Worm (Caenorhabditis elegans) whole organism, young adult: Measurements from ENCODE around the gene C34E7.3.
A peak's percentile ranks its signal among the peaks of the same experiment; 100 is the strongest.

Source experiments
- C17E4.6 ChIP-seq: fragments of 200-800 bp; sonication (Bioruptor generic); IDR thresholded peaks from 2 replicates; pipeline ENCODE4 v1.3.6; 2022; ENCODE audit warnings: missing genetic modification reagents, missing genetic modification characterization, missing compliant biosample characterization
- F33H1.4 ChIP-seq: fragments of 200-800 bp; sonication (Bioruptor generic); IDR thresholded peaks from 2 replicates; pipeline ENCODE4 v1.3.6; 2022; ENCODE audit warnings: missing genetic modification reagents, missing genetic modification characterization, missing compliant biosample characterization
- F52B5.7 ChIP-seq: sonication (generic microtip); optimal IDR thresholded peaks from 2 replicates; lab custom pipeline; 2016; ENCODE audit warnings: mild to moderate bottlenecking, missing genetic modification characterization, missing compliant biosample characterization
- T07F8.4 ChIP-seq: sonication (generic microtip); optimal IDR thresholded peaks from 2 replicates; lab custom pipeline; 2016; ENCODE audit warnings: mild to moderate bottlenecking, missing genetic modification characterization, moderate library complexity, missing compliant biosample characterization
- Y79H2A.3 ChIP-seq: fragments of 200-800 bp; sonication (Bioruptor generic); conservative IDR thresholded peaks from 2 replicates; pipeline ENCODE4 v1.3.6; 2022; ENCODE audit warnings: missing genetic modification reagents, missing genetic modification characterization, missing compliant biosample characterization
- akir-1 ChIP-seq: fragments of 200-800 bp; sonication (Bioruptor generic); optimal IDR thresholded peaks from 2 replicates; lab custom pipeline; 2018; ENCODE audit warnings: mild to moderate bottlenecking, missing genetic modification characterization, moderate library complexity, missing compliant biosample characterization
- ama-1 ChIP-seq, 3 experiments: fragments of 150-350 bp in 1 of 3; sonication (generic microtip) in 2 of 3; optimal IDR thresholded peaks; 2 replicates each; lab custom pipeline; 2014 to 2018; ENCODE audit warnings: missing biosample characterization in 2 of 3, missing genetic modification characterization in 2 of 3, missing genetic modification reagents in 2 of 3
- aptf-3 ChIP-seq: fragments of 200-800 bp; sonication (Bioruptor generic); IDR thresholded peaks from 2 replicates; pipeline ENCODE4 v1.3.6; 2022; ENCODE audit warnings: missing genetic modification characterization, missing compliant biosample characterization
- attf-5 ChIP-seq: fragments of 200-800 bp; sonication (Bioruptor generic); optimal IDR thresholded peaks from 2 replicates; lab custom pipeline; 2018; ENCODE audit warnings: mild to moderate bottlenecking, missing genetic modification characterization, missing compliant biosample characterization
- bed-2 ChIP-seq: fragments of 200-800 bp; sonication (Bioruptor generic); IDR thresholded peaks from 2 replicates; pipeline ENCODE4 v1.3.6; 2022; ENCODE audit warnings: missing genetic modification reagents, missing genetic modification characterization, missing compliant biosample characterization
- dox-1 ChIP-seq: fragments of 200-800 bp; sonication (Bioruptor generic); IDR thresholded peaks from 2 replicates; pipeline ENCODE4 v1.3.6; 2022; ENCODE audit warnings: missing genetic modification reagents, missing genetic modification characterization, missing compliant biosample characterization
- dpff-1 ChIP-seq: sonication (generic microtip); optimal IDR thresholded peaks from 2 replicates; lab custom pipeline; 2017; ENCODE audit warnings: mild to moderate bottlenecking, missing genetic modification characterization, missing compliant biosample characterization
- egl-44 ChIP-seq: fragments of 200-800 bp; sonication (Bioruptor generic); IDR thresholded peaks from 2 replicates; pipeline ENCODE4 v1.3.6; 2022; ENCODE audit warnings: missing genetic modification reagents, missing genetic modification characterization, missing compliant biosample characterization
- hsf-1 ChIP-seq: fragments of 200-800 bp; sonication (Bioruptor generic); IDR thresholded peaks from 2 replicates; pipeline ENCODE4 v1.3.6; 2022; ENCODE audit warnings: missing genetic modification reagents, missing genetic modification characterization, missing compliant biosample characterization
- let-607 ChIP-seq, 2 experiments: fragments of 200-800 bp in 1 of 2; sonication (Bioruptor generic) in 1 of 2; sonication (generic microtip) in 1 of 2; optimal IDR thresholded peaks; 2 replicates each; lab custom pipeline; 2016 to 2018; ENCODE audit warnings: mild to moderate bottlenecking in 2 of 2, missing compliant biosample characterization in 2 of 2, missing genetic modification characterization in 2 of 2, moderate library complexity in 2 of 2, missing genotype in 1 of 2
- lir-1 ChIP-seq: fragments of 200-800 bp; sonication (Bioruptor generic); conservative IDR thresholded peaks from 2 replicates; pipeline ENCODE4 v1.3.6; 2022; ENCODE audit warnings: missing genetic modification reagents, missing genetic modification characterization, missing compliant biosample characterization
- madf-3 ChIP-seq: fragments of 200-800 bp; sonication (Bioruptor generic); IDR thresholded peaks from 2 replicates; pipeline ENCODE4 v1.3.6; 2022; ENCODE audit warnings: missing genetic modification reagents, missing genetic modification characterization, missing compliant biosample characterization
- nfya-1 ChIP-seq: sonication (generic microtip); optimal IDR thresholded peaks from 2 replicates; lab custom pipeline; 2017; ENCODE audit warnings: antibody characterized with exemption, missing compliant biosample characterization, missing genetic modification characterization, borderline replicate concordance; ENCODE audit not compliant: insufficient read depth
- nhr-120 ChIP-seq: fragments of 200-800 bp; sonication (Bioruptor generic); IDR thresholded peaks from 2 replicates; pipeline ENCODE4 v1.3.6; 2022; ENCODE audit warnings: missing genetic modification characterization, missing compliant biosample characterization
- nhr-80 ChIP-seq: sonication (generic microtip); optimal IDR thresholded peaks from 2 replicates; lab custom pipeline; 2016; ENCODE audit warnings: missing genetic modification characterization, missing compliant biosample characterization
- tlf-1 ChIP-seq: fragments of 200-800 bp; sonication (Bioruptor generic); optimal IDR thresholded peaks from 2 replicates; lab custom pipeline; 2018; ENCODE audit warnings: mild to moderate bottlenecking, missing genetic modification characterization, missing compliant biosample characterization
- unc-62 ChIP-seq: fragments of 150-350 bp; optimal IDR thresholded peaks from 2 replicates; lab custom pipeline; 2014; ENCODE audit warnings: missing biosample characterization, missing genetic modification reagents, missing genetic modification characterization
- ztf-22 ChIP-seq: fragments of 200-800 bp; sonication (Bioruptor generic); optimal IDR thresholded peaks from 2 replicates; lab custom pipeline; 2018; ENCODE audit warnings: mild to moderate bottlenecking, missing genetic modification characterization, moderate library complexity, missing compliant biosample characterization

Gene C34E7.3

ce11 chrX:12977451-12977850, 47.4 kb downstream of the C34E7.3 start, which contains the start of gene F11C1.9:
Gene F11C1.9, minus strand, starts transcription at chrX:12977551.
- no peak for TF ChIP-seq hsf-1 (GFP tag; lab: Robert Waterston, UW)
- no peak for TF ChIP-seq Y79H2A.3 (GFP tag; lab: Robert Waterston, UW)
- TF ChIP-seq ama-1 (optimal IDR thresholded peaks at IDR 0.05; lab: Kevin White, UChicago): no peak
- TF ChIP-seq ama-1 (GFP tag; optimal IDR thresholded peaks at IDR 0.05; lab: Kevin White, UChicago): no peak
- TF ChIP-seq F33H1.4: no peak
- no peak for TF ChIP-seq ztf-22
- TF ChIP-seq attf-5 (GFP tag; lab: Kevin White, UChicago): no peak
- no peak for TF ChIP-seq let-607 (tag; optimal IDR thresholded peaks at IDR 0.05; lab: Kevin White, UChicago)
- no peak for TF ChIP-seq C17E4.6 (GFP tag; lab: Robert Waterston, UW)
- TF ChIP-seq bed-2: no peak
- no peak for TF ChIP-seq nfya-1
- TF ChIP-seq dpff-1 (tag; lab: Kevin White, UChicago): no peak
- TF ChIP-seq nhr-120: no peak
- no peak for TF ChIP-seq akir-1
- no peak for TF ChIP-seq unc-62 (GFP tag; lab: Kevin White, UChicago)
- no peak for TF ChIP-seq tlf-1 (GFP tag; lab: Kevin White, UChicago)
- TF ChIP-seq F52B5.7 (tag; lab: Kevin White, UChicago): no peak
- TF ChIP-seq, all 124 proteins: peak for 0

ce11 chrX:12978569-12978968, 48.5 kb downstream of the C34E7.3 start:
- TF ChIP-seq madf-3 (no peak), aptf-3 (0 out of 2 replicates have a peak, but pooled peaks have one; percentile 25), egl-44 (GFP tag; lab: Robert Waterston, UW) (no peak), ztf-22 (no peak)
- TF ChIP-seq, all 124 proteins: peak for 1

ce11 chrX:12979747-12980146, 49.7 kb downstream of the C34E7.3 start:
- no peak for TF ChIP-seq lir-1 (GFP tag; lab: Robert Waterston, UW)
- peak; percentile 25 for TF ChIP-seq nhr-80 (tag; lab: Kevin White, UChicago)

DNA sequence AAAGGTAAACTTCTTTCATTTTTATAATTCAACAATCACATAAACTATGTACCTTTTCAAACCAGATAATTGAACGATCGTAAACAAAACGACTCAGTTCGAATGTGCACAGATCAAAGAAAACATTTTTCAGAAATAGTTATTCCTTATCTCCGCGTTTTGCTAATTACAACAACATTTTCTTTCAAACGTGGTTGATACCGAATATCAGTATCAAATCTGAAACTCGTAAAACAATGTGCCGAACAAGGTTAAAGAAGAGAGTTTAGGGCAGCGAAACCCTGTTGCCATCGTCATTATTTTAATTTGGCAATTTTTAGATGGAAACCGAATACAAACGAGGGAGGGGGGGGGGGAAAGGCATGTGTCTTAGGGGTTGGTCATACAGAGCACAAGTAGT, 51.3 kb downstream of the C34E7.3 start, which contains the start of gene scav-4:
Gene scav-4 (plus strand): TSS at position 383 of the 400 bp plus-strand sequence.
- TF ChIP-seq T07F8.4 (tag; lab: Kevin White, UChicago) (no peak), dox-1 (0 out of 2 replicates have a peak, but pooled peaks have one; percentile 30), let-607 (tag; optimal IDR thresholded peaks at IDR 0.05; lab: Kevin White, UChicago) (peak in 1 of 2 experiments; percentile 28), nhr-80 (tag; lab: Kevin White, UChicago) (peak; percentile 35)
